Worm (Caenorhabditis elegans): ENCODE data around the gene nep-12.

ce11 chrII:4752257-4752728 is 32.0 kb downstream of the nep-12 start, which contains the start of gene F41C3.1:
- TF ChIP-seq him-1 (tag; optimal IDR thresholded peaks at IDR 0.05) = no peak
- TF ChIP-seq dao-5 (tag; optimal IDR thresholded peaks at IDR 0.05) = no peak
